Worm (Caenorhabditis elegans) whole organism, L2 larva: ENCODE results near the gene W06E11.1.
"Not testable (repeated sequence)": the region's sequence is repeated elsewhere in the genome, so short reads cannot be mapped to it uniquely, and the experiment has no call there.

Source experiments
- R02D3.7 ChIP-seq: fragments of 150-350 bp; optimal IDR thresholded peaks from 2 replicates; lab custom pipeline; 2014; ENCODE audit warnings: missing biosample characterization, missing genetic modification characterization
- Y55F3AM.14 ChIP-seq: fragments of 200-800 bp; sonication (Bioruptor generic); optimal IDR thresholded peaks from 2 replicates; lab custom pipeline; 2018; ENCODE audit warnings: mild to moderate bottlenecking, missing genetic modification characterization, missing compliant biosample characterization
- alr-1 ChIP-seq: fragments of 150-350 bp; optimal IDR thresholded peaks from 2 replicates; lab custom pipeline; 2014; ENCODE audit warnings: missing biosample characterization, missing genetic modification characterization
- aly-2 ChIP-seq: fragments of 150-350 bp; optimal IDR thresholded peaks from 2 replicates; lab custom pipeline; 2014; ENCODE audit warnings: missing biosample characterization, missing genetic modification characterization
- ama-1 ChIP-seq: fragments of 150-350 bp; optimal IDR thresholded peaks from 2 replicates; lab custom pipeline; 2018; ENCODE audit warnings: inconsistent platforms
- blmp-1 ChIP-seq: sonication (generic microtip); optimal IDR thresholded peaks from 2 replicates; lab custom pipeline; 2017; ENCODE audit warnings: missing genetic modification characterization, mild to moderate bottlenecking, missing compliant biosample characterization, antibody characterized with exemption, moderate library complexity; ENCODE audit not compliant: insufficient read depth
- crh-2 ChIP-seq: sonication (generic microtip); optimal IDR thresholded peaks from 2 replicates; lab custom pipeline; 2017; ENCODE audit warnings: missing biosample characterization, missing genetic modification characterization
- egl-27 ChIP-seq: sonication (generic microtip); optimal IDR thresholded peaks from 3 replicates; lab custom pipeline; 2017; ENCODE audit warnings: missing biosample characterization, missing genetic modification reagents, missing genetic modification characterization
- elt-1 ChIP-seq: fragments of 150-350 bp; optimal IDR thresholded peaks from 2 replicates; lab custom pipeline; 2014; ENCODE audit warnings: missing biosample characterization, missing genetic modification characterization
- lin-11 ChIP-seq: fragments of 150-350 bp; sonication (generic microtip); optimal IDR thresholded peaks from 2 replicates; lab custom pipeline; 2014; ENCODE audit warnings: missing biosample characterization, missing genetic modification characterization, inconsistent platforms, mixed read lengths
- lin-13 ChIP-seq: fragments of 150-350 bp; optimal IDR thresholded peaks from 2 replicates; lab custom pipeline; 2014; ENCODE audit warnings: missing biosample characterization, missing genetic modification reagents, missing genetic modification characterization
- mab-5 ChIP-seq: fragments of 150-350 bp; optimal IDR thresholded peaks from 2 replicates; lab custom pipeline; 2014; ENCODE audit warnings: missing biosample characterization, missing genetic modification characterization
- nhr-12 ChIP-seq: fragments of 150-350 bp; optimal IDR thresholded peaks from 2 replicates; lab custom pipeline; 2014; ENCODE audit warnings: missing biosample characterization, missing genetic modification characterization
- nhr-21 ChIP-seq: fragments of 150-350 bp; optimal IDR thresholded peaks from 2 replicates; lab custom pipeline; 2014; ENCODE audit warnings: missing biosample characterization, missing genetic modification characterization
- nhr-237 ChIP-seq: fragments of 150-350 bp; optimal IDR thresholded peaks from 2 replicates; lab custom pipeline; 2014; ENCODE audit warnings: missing biosample characterization, missing genetic modification characterization
- peb-1 ChIP-seq: fragments of 150-350 bp; optimal IDR thresholded peaks from 2 replicates; lab custom pipeline; 2014; ENCODE audit warnings: missing biosample characterization, missing genetic modification characterization
- sem-4 ChIP-seq: fragments of 150-350 bp; optimal IDR thresholded peaks from 2 replicates; lab custom pipeline; 2014; ENCODE audit warnings: missing biosample characterization, missing genetic modification reagents, missing genetic modification characterization
- skn-1 ChIP-seq: sonication (generic microtip); optimal IDR thresholded peaks from 2 replicates; lab custom pipeline; 2017; ENCODE audit warnings: missing biosample characterization, missing genetic modification characterization
- sma-3 ChIP-seq: sonication (generic microtip); optimal IDR thresholded peaks from 2 replicates; lab custom pipeline; 2016; ENCODE audit warnings: missing genetic modification reagents, missing genetic modification characterization, missing compliant biosample characterization
- unc-39 ChIP-seq: fragments of 150-350 bp; optimal IDR thresholded peaks from 2 replicates; lab custom pipeline; 2014; ENCODE audit warnings: missing biosample characterization, missing genetic modification characterization
- unc-55 ChIP-seq: fragments of 150-350 bp; sonication (generic microtip); optimal IDR thresholded peaks from 3 replicates; lab custom pipeline; 2014; ENCODE audit warnings: missing biosample characterization, missing genetic modification reagents, missing genetic modification characterization
- ztf-1 ChIP-seq: fragments of 200-800 bp; sonication (Bioruptor generic); conservative IDR thresholded peaks from 2 replicates; pipeline ENCODE4 v1.3.6; 2022; ENCODE audit warnings: missing genetic modification characterization, missing compliant biosample characterization
- ztf-11 ChIP-seq: sonication (generic microtip); optimal IDR thresholded peaks from 2 replicates; lab custom pipeline; 2017; ENCODE audit warnings: missing biosample characterization, missing genetic modification characterization
- ztf-4 ChIP-seq: fragments of 150-350 bp; optimal IDR thresholded peaks from 2 replicates; lab custom pipeline; 2014; ENCODE audit warnings: missing biosample characterization, missing genetic modification characterization

The W06E11.1 gene

DNA sequence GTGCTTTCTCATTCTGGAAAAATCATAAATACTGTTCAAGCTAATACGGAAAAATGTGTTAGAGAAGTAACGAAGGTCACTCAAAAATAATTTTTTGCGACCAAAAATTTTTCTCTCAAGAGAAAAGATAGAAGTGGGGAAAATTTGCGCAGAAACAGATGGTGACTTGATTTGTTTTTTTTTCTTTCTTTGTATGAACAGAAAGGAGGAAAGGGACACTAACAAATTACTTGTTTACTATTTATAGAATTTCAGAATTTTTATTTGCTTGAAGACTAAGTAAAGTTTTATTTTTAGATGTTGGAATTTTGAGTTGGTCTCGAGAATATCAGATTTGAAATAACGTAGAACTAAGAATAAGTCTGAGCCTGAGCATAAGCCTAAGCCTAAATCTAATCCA is 41.5 kb downstream of the W06E11.1 start, which contains the start of gene W02B3.4:
Gene W02B3.4 (minus strand): TSS at position 101 of the 400 bp plus-strand sequence.
- no peak for TF ChIP-seq alr-1 (tag; lab: Kevin White, UChicago)
- TF ChIP-seq nhr-21 (tag; lab: Kevin White, UChicago), result no peak
- no peak for TF ChIP-seq lin-13
- TF ChIP-seq nhr-237 (tag; lab: Kevin White, UChicago), result no peak
- TF ChIP-seq Y55F3AM.14 (GFP tag; lab: Kevin White, UChicago), result no peak
- no peak for TF ChIP-seq lin-11 (tag; lab: Kevin White, UChicago)
- TF ChIP-seq crh-2 (tag; lab: Kevin White, UChicago), result no peak
- no peak for TF ChIP-seq blmp-1 (tag; lab: Kevin White, UChicago)
- TF ChIP-seq egl-27, result no peak
- TF ChIP-seq aly-2 (tag; lab: Kevin White, UChicago), result no peak
- TF ChIP-seq peb-1 (tag; lab: Kevin White, UChicago), result no peak
- TF ChIP-seq ama-1 (lab: Kevin White, UChicago), result no peak
- TF ChIP-seq, all 48 proteins: peak for 0

DNA sequence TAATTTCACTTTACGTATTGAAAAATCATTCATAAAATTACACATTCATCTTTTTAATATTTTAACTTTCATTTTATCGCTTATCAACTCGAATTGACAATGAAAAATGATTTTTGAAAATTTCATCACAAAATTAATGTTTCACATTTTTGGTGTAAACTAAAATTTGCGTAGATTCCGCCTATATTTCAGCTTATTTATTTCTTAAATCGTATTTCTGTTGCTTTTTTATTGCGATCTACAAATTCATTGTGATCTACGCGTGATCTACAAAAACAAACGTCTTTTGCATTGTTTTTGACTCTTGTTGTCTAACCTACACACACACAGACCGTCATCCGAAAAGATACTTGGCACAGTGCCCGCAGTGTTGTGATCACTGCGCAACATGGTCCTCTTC is 46.2 kb downstream of the W06E11.1 start:
- TF ChIP-seq elt-1 (tag; lab: Kevin White, UChicago), result no peak
- TF ChIP-seq unc-55 (GFP tag; lab: Kevin White, UChicago), result no peak
- no peak for TF ChIP-seq R02D3.7

DNA sequence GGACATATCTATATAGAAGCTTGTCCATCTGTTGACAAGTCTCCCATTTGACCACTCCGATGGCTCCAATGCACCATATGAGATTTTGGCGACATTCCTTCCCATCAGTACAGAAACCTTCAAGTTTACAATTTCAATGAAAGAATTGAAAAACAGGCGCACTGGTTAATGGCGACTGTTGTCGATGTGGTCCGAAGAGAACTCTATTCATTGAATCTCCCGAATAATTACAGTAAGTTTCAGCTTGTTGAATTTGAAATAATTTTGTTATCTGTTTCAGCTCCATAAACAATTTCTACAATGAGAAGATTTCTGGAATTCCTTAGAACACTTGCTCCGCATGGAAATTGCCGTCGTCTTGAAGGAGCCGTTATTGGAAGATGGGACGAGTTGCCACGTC is 47.0 kb downstream of the W06E11.1 start, which contains the start of gene elf-1:
Gene elf-1 (plus strand): TSS at position 301 of the 400 bp plus-strand sequence.
- not testable (repeated sequence) for TF ChIP-seq mab-5 (tag; lab: Kevin White, UChicago); unc-39 (tag; lab: Kevin White, UChicago); ama-1 (lab: Kevin White, UChicago)

DNA sequence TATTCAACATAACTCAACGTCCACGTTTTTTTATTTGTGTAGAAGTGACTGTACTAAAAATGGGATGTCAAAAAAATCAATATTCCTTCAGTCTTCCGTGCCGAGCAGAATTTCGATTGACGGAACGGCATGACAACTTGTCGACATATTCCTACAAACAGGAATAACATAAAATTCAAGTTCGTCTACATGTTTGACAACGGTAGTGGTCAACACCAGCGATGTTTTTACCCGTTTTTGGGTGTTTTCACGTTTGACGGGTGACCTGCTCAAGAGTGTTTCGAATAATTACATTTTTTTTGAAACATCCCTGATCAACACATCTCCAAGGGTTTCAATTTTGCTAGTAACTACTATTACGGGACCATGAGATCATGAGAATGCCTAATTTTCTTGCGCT is 50.1 kb downstream of the W06E11.1 start, which contains the start of gene W02B3.7:
Gene W02B3.7 (minus strand): TSS at position 101 of the 400 bp plus-strand sequence.
- no peak for TF ChIP-seq sma-3
- TF ChIP-seq ztf-4, result no peak
- TF ChIP-seq sem-4 (tag; lab: Kevin White, UChicago), result no peak
- TF ChIP-seq ztf-11 (tag; lab: Kevin White, UChicago), result no peak
- TF ChIP-seq skn-1, result no peak
- no peak for TF ChIP-seq unc-55 (GFP tag; lab: Kevin White, UChicago)
- TF ChIP-seq ztf-1 (GFP tag; lab: Robert Waterston, UW), result no peak
- TF ChIP-seq Y55F3AM.14 (GFP tag; lab: Kevin White, UChicago), result no peak
- no peak for TF ChIP-seq nhr-12
